Worm (Caenorhabditis elegans): ENCODE results near the gene C23G10.11.

DNA sequence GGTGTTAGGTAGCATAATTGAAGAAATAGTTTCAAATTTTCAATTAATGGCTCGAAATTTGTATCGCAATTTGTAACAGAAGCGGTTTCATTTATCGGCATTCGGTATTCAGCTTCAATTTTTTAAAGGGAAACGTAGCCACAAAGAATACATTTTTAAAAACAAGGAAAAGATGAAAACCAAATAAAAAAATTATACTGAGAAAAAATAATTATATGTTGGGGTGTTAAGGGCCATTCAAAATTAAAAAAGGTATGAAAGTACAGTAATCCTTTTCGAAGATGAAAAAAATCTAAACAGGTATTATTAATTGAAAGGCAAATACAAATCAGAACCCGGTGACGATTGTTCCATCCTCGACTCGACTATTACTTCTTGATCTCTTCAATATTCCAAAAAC, 42.9 kb upstream of the C23G10.11 start, which contains the start of gene srg-1:
- TF ChIP-seq unc-39 (tag; optimal IDR thresholded peaks at IDR 0.05): no peak
- no peak for TF ChIP-seq daf-12 (tag; optimal IDR thresholded peaks at IDR 0.05)
- TF ChIP-seq ztf-4 (tag; optimal IDR thresholded peaks at IDR 0.05): no peak
- no peak for TF ChIP-seq aly-2 (tag; optimal IDR thresholded peaks at IDR 0.05)
- no peak for TF ChIP-seq ztf-11 (tag; optimal IDR thresholded peaks at IDR 0.05)
- TF ChIP-seq nhr-237 (tag; optimal IDR thresholded peaks at IDR 0.05): no peak
